Worm (Caenorhabditis elegans) whole organism, early embryonic: ENCODE data around the gene cka-2.

Experiments
- B0310.2 ChIP-seq: sonication (generic microtip); optimal IDR thresholded peaks from 2 replicates; lab custom pipeline; 2016; ENCODE audit warnings: mild to moderate bottlenecking, missing genetic modification characterization, missing compliant biosample characterization
- F13C5.2 ChIP-seq: sonication (generic microtip); optimal IDR thresholded peaks from 2 replicates; lab custom pipeline; 2017; ENCODE audit warnings: mild to moderate bottlenecking, missing genetic modification characterization, inconsistent platforms, missing compliant biosample characterization
- aly-1 ChIP-seq: sonication (generic microtip); optimal IDR thresholded peaks from 2 replicates; lab custom pipeline; 2016; ENCODE audit warnings: missing genetic modification characterization, missing compliant biosample characterization
- ama-1 ChIP-seq: fragments of 150-350 bp; optimal IDR thresholded peaks from 2 replicates; lab custom pipeline; 2014
- ceh-36 ChIP-seq: sonication (generic microtip); optimal IDR thresholded peaks from 2 replicates; lab custom pipeline; 2016; ENCODE audit warnings: missing genetic modification characterization, inconsistent platforms, missing compliant biosample characterization
- flt-1 ChIP-seq: fragments of 200-800 bp; sonication (Bioruptor generic); IDR thresholded peaks from 2 replicates; pipeline ENCODE4 v1.3.6; 2022; ENCODE audit warnings: missing genetic modification characterization, missing compliant biosample characterization
- hnd-1 ChIP-seq: sonication (generic microtip); optimal IDR thresholded peaks from 2 replicates; lab custom pipeline; 2016; ENCODE audit warnings: missing genetic modification characterization, missing compliant biosample characterization
- pes-1 ChIP-seq: fragments of 200-800 bp; sonication (Bioruptor generic); IDR thresholded peaks from 2 replicates; pipeline ENCODE4 v1.3.6; 2022; ENCODE audit warnings: missing genetic modification reagents, missing genetic modification characterization, missing compliant biosample characterization
- scrt-1 ChIP-seq: fragments of 200-800 bp; sonication (Bioruptor generic); IDR thresholded peaks from 2 replicates; pipeline ENCODE4 v1.3.6; 2022; ENCODE audit warnings: missing genetic modification characterization, missing compliant biosample characterization
- sea-1 ChIP-seq: fragments of 200-800 bp; sonication (Bioruptor generic); conservative IDR thresholded peaks from 2 replicates; pipeline ENCODE4 v1.3.6; 2022; ENCODE audit warnings: missing genetic modification characterization, missing compliant biosample characterization
- tbx-11 ChIP-seq: fragments of 200-800 bp; sonication (Bioruptor generic); IDR thresholded peaks from 2 replicates; pipeline ENCODE4 v1.3.6; 2022; ENCODE audit warnings: missing genetic modification characterization, missing compliant biosample characterization
- tbx-37 ChIP-seq: fragments of 200-800 bp; sonication (Bioruptor generic); conservative IDR thresholded peaks from 2 replicates; pipeline ENCODE4 v1.3.6; 2022; ENCODE audit warnings: missing genetic modification reagents, missing genetic modification characterization, missing compliant biosample characterization
- tra-4 ChIP-seq: sonication (generic microtip); optimal IDR thresholded peaks from 2 replicates; lab custom pipeline; 2017; ENCODE audit warnings: missing genetic modification characterization, missing compliant biosample characterization

ce11 chrX:4303200-4303599 lies 17.3 kb downstream of the cka-2 start:
- TF ChIP-seq flt-1 (GFP tag; lab: Robert Waterston, UW) (no peak), ama-1 (lab: Kevin White, UChicago) (no peak), tbx-37 (GFP tag; lab: Robert Waterston, UW) (no peak), hnd-1 (no peak), tbx-11 (GFP tag; lab: Robert Waterston, UW) (no peak), ceh-36 (no peak), aly-1 (tag; lab: Kevin White, UChicago) (no peak), F13C5.2 (tag; lab: Kevin White, UChicago) (no peak), pes-1 (GFP tag; lab: Robert Waterston, UW) (no peak), tra-4 (tag; lab: Kevin White, UChicago) (no peak), scrt-1 (GFP tag; lab: Robert Waterston, UW) (no peak), sea-1 (GFP tag; lab: Robert Waterston, UW) (no peak), B0310.2 (tag; lab: Kevin White, UChicago) (no peak)
